Fruit fly (Drosophila melanogaster): ENCODE data around the gene Hsp70Bbb.

- no peak for TF ChIP-seq Gug (GFP tag; IDR thresholded peaks at IDR 0.05)
- no peak for TF ChIP-seq Ets96B (tag; optimal IDR thresholded peaks at IDR 0.05)
- no peak for TF ChIP-seq pdm3 (GFP tag; optimal IDR thresholded peaks at IDR 0.05)
- TF ChIP-seq CG7368 (GFP tag; optimal IDR thresholded peaks at IDR 0.05): no peak
- no peak for TF ChIP-seq CG9139 (GFP tag; optimal IDR thresholded peaks at IDR 0.05)
- TF ChIP-seq Lpt (GFP tag; optimal IDR thresholded peaks at IDR 0.05): no peak
- no peak for TF ChIP-seq svp (GFP tag)
- no peak for TF ChIP-seq CG6854 (GFP tag; optimal IDR thresholded peaks at IDR 0.05)
- no peak for TF ChIP-seq Blimp-1 (GFP tag; optimal IDR thresholded peaks at IDR 0.05)
- no peak for TF ChIP-seq net (GFP tag; optimal IDR thresholded peaks at IDR 0.05)
Observed at dm6 chr3R:12456370-12456940, 45.9 kb upstream of the Hsp70Bbb start, which contains the start of gene trus.

Data from whole organism, prepupa.